Fruit fly (Drosophila melanogaster): ENCODE results near the gene RanBP3.

The RanBP3 gene

DNA sequence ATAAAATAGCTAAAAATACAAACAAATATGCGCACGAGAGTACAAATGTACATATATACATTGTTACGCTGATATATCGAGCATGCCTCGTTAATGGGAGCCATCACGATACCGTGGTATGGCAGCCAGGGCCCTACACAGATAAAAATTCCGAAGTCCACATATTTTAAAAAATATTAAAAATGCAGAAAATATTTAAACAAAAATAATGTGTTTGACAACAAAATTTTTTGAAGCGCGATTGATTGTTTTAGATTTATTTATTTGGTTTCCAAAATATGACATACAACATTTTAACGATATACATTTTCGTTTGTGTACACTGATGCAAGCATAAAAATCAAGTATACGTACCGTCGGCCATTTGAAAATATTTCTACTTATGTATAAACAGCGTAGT, 25.9 kb downstream of the RanBP3 start (continued):
- TF ChIP-seq Jarid2 (GFP tag; optimal IDR thresholded peaks at IDR 0.05) (peak; percentile 60), CG13424 (tag; optimal IDR thresholded peaks at IDR 0.05) (peak; percentile 63), CG15011 (GFP tag; optimal IDR thresholded peaks at IDR 0.05) (peak; percentile 82), NC2α (GFP tag; optimal IDR thresholded peaks at IDR 0.05) (no peak), CG12071 (GFP tag; optimal IDR thresholded peaks at IDR 0.05) (peak; percentile 60), HmgZ (tag; optimal IDR thresholded peaks at IDR 0.05) (peak; percentile 77), Dp (GFP tag; optimal IDR thresholded peaks at IDR 0.05) (no peak), slou (GFP tag; optimal IDR thresholded peaks at IDR 0.05) (peak; percentile 71), CG2712 (tag; optimal IDR thresholded peaks at IDR 0.05) (peak; percentile 77), Dip2 (GFP tag; IDR thresholded peaks at IDR 0.05) (no peak), cwo (GFP tag; optimal IDR thresholded peaks at IDR 0.05) (peak; percentile 91), Myb (GFP tag; optimal IDR thresholded peaks at IDR 0.05) (peak; percentile 42), B-H2 (GFP tag; optimal IDR thresholded peaks at IDR 0.05) (peak; percentile 57), crol (GFP tag; IDR thresholded peaks at IDR 0.05) (no peak), slp2 (GFP tag; optimal IDR thresholded peaks at IDR 0.05) (peak; percentile 61), bab2 (GFP tag; optimal IDR thresholded peaks at IDR 0.05) (peak; percentile 80), run (tag; optimal IDR thresholded peaks at IDR 0.05) (peak; percentile 60), CG18476 (GFP tag; optimal IDR thresholded peaks at IDR 0.05) (peak; percentile 65), so (GFP tag; IDR thresholded peaks at IDR 0.05) (peak; percentile 66; the same call in 1 of the 3 replicates), CG33213 (GFP tag; optimal IDR thresholded peaks at IDR 0.05) (peak; percentile 16), eyg (GFP tag; optimal IDR thresholded peaks at IDR 0.05) (peak; percentile 54), CG17802 (tag; optimal IDR thresholded peaks at IDR 0.05) (peak; percentile 5), Hmx (GFP tag; optimal IDR thresholded peaks at IDR 0.05) (peak; percentile 66), tio (GFP tag; optimal IDR thresholded peaks at IDR 0.05) (peak; percentile 61), knrl (GFP tag; IDR thresholded peaks at IDR 0.05; ENCODE audit: partially characterized antibody) (no peak), E2f2 (GFP tag; IDR thresholded peaks at IDR 0.05) (peak; percentile 56; the same call in 1 of the 2 replicates), CG4424 (GFP tag; optimal IDR thresholded peaks at IDR 0.05) (peak; percentile 64), h (optimal IDR thresholded peaks at IDR 0.05) (no peak), az2 (GFP tag; optimal IDR thresholded peaks at IDR 0.05) (peak; percentile 59), CG12391 (tag; optimal IDR thresholded peaks at IDR 0.05) (peak; percentile 83), CG17328 (GFP tag; IDR thresholded peaks at IDR 0.05) (peak; percentile 67), lilli (GFP tag; optimal IDR thresholded peaks at IDR 0.05) (peak; percentile 93), gcm2 (GFP tag; optimal IDR thresholded peaks at IDR 0.05) (peak; percentile 54), CG10147 (GFP tag; optimal IDR thresholded peaks at IDR 0.05) (peak; percentile 86), seq (GFP tag; IDR thresholded peaks at IDR 0.05) (peak; percentile 80), jigr1 (GFP tag; IDR thresholded peaks at IDR 0.05) (peak; percentile 60; the same call in 1 of the 3 replicates), CG17912 (GFP tag; optimal IDR thresholded peaks at IDR 0.05) (no peak), zf30C (GFP tag; optimal IDR thresholded peaks at IDR 0.05) (no peak), cad (GFP tag; optimal IDR thresholded peaks at IDR 0.05) (no peak), Rx (GFP tag; IDR thresholded peaks at IDR 0.05) (peak; percentile 57), HLHmδ (GFP tag; optimal IDR thresholded peaks at IDR 0.05) (no peak), zen (tag; optimal IDR thresholded peaks at IDR 0.05) (peak; percentile 41), CG12744 (GFP tag; optimal IDR thresholded peaks at IDR 0.05) (peak; percentile 53), dan (GFP tag; IDR thresholded peaks at IDR 0.05) (no peak), ttk (GFP tag; IDR thresholded peaks at IDR 0.05) (peak; percentile 64), lab (GFP tag; optimal IDR thresholded peaks at IDR 0.05) (peak; percentile 95), grau (tag; optimal IDR thresholded peaks at IDR 0.05) (peak; percentile 87), YL-1 (GFP tag; optimal IDR thresholded peaks at IDR 0.05) (no peak), Ets97D (GFP tag; optimal IDR thresholded peaks at IDR 0.05) (peak; percentile 24), CG4854 (GFP tag; optimal IDR thresholded peaks at IDR 0.05) (peak; percentile 68), CG34224 (GFP tag; IDR thresholded peaks at IDR 0.05; ENCODE audit: partially characterized antibody) (no peak), CG15073 (GFP tag; optimal IDR thresholded peaks at IDR 0.05) (no peak)
